Worm (Caenorhabditis elegans) whole organism, L1 larva: ENCODE results near the gene srv-8.

ENCODE experiments used
- F16B12.6 ChIP-seq: fragments of 150-350 bp; optimal IDR thresholded peaks from 2 replicates; lab custom pipeline; 2014; ENCODE audit warnings: missing biosample characterization, missing genetic modification characterization
- aha-1 ChIP-seq: fragments of 150-350 bp; optimal IDR thresholded peaks from 2 replicates; lab custom pipeline; 2014; ENCODE audit warnings: missing biosample characterization, missing genetic modification characterization
- alr-1 ChIP-seq: fragments of 200-800 bp; sonication (Bioruptor generic); optimal IDR thresholded peaks from 2 replicates; lab custom pipeline; 2018; ENCODE audit warnings: borderline replicate concordance, mild to moderate bottlenecking, missing genetic modification characterization, missing compliant biosample characterization
- blmp-1 ChIP-seq: fragments of 150-350 bp; optimal IDR thresholded peaks from 2 replicates; lab custom pipeline; 2014; ENCODE audit warnings: missing biosample characterization, missing genetic modification characterization
- ceh-63 ChIP-seq: fragments of 200-800 bp; sonication (Bioruptor generic); optimal IDR thresholded peaks from 2 replicates; lab custom pipeline; 2018; ENCODE audit warnings: mild to moderate bottlenecking, missing genetic modification characterization, missing compliant biosample characterization
- ceh-8 ChIP-seq: fragments of 200-800 bp; sonication (Bioruptor generic); optimal IDR thresholded peaks from 2 replicates; lab custom pipeline; 2018; ENCODE audit warnings: mild to moderate bottlenecking, missing genetic modification characterization, moderate library complexity, missing compliant biosample characterization
- ceh-90 ChIP-seq: sonication (generic microtip); optimal IDR thresholded peaks from 2 replicates; lab custom pipeline; 2016; ENCODE audit warnings: missing genetic modification characterization, missing compliant biosample characterization
- ces-1 ChIP-seq: fragments of 150-350 bp; optimal IDR thresholded peaks from 2 replicates; lab custom pipeline; 2014; ENCODE audit warnings: missing biosample characterization, missing genetic modification reagents, missing genetic modification characterization
- efl-3 ChIP-seq: fragments of 200-800 bp; sonication (Bioruptor generic); optimal IDR thresholded peaks from 2 replicates; lab custom pipeline; 2018; ENCODE audit warnings: mild to moderate bottlenecking, missing genetic modification characterization, missing compliant biosample characterization
- egl-13 ChIP-seq: sonication (generic microtip); optimal IDR thresholded peaks from 2 replicates; lab custom pipeline; 2016; ENCODE audit warnings: missing genotype, missing genetic modification reagents, missing genetic modification characterization, missing compliant biosample characterization
- elt-2 ChIP-seq: sonication (generic microtip); optimal IDR thresholded peaks from 2 replicates; lab custom pipeline; 2016; ENCODE audit warnings: missing genetic modification characterization, mild to moderate bottlenecking, inconsistent platforms, missing compliant biosample characterization, missing genetic modification reagents
- elt-3 ChIP-seq, 6 experiments: fragments of 150-350 bp in 1 of 6; sonication (generic microtip); optimal IDR thresholded peaks; 2 replicates each; lab custom pipeline; 2017 to 2018; ENCODE audit warnings: missing biosample characterization in 6 of 6, missing genetic modification characterization in 6 of 6, inconsistent platforms in 1 of 6
- fkh-10 ChIP-seq: sonication (generic microtip); optimal IDR thresholded peaks from 2 replicates; lab custom pipeline; 2017; ENCODE audit warnings: missing biosample characterization, missing genetic modification reagents, missing genetic modification characterization
- fkh-8 ChIP-seq: sonication (generic microtip); optimal IDR thresholded peaks from 2 replicates; lab custom pipeline; 2016; ENCODE audit warnings: mild to moderate bottlenecking, missing genetic modification characterization, missing compliant biosample characterization
- grh-1 ChIP-seq: fragments of 200-800 bp; sonication (Bioruptor generic); IDR thresholded peaks from 2 replicates; pipeline ENCODE4 v1.3.6; 2022; ENCODE audit warnings: missing genetic modification reagents, missing genetic modification characterization, missing compliant biosample characterization
- hlh-17 ChIP-seq: fragments of 200-800 bp; sonication (Bioruptor generic); optimal IDR thresholded peaks from 2 replicates; lab custom pipeline; 2018; ENCODE audit warnings: missing genetic modification characterization, mild to moderate bottlenecking, missing compliant biosample characterization, moderate library complexity, borderline replicate concordance
- isw-1 ChIP-seq: fragments of 200-800 bp; sonication (Bioruptor generic); IDR thresholded peaks from 2 replicates; pipeline ENCODE4 v1.3.6; 2022; ENCODE audit warnings: missing genetic modification characterization, missing compliant biosample characterization
- lin-13 ChIP-seq: fragments of 150-350 bp; optimal IDR thresholded peaks from 2 replicates; lab custom pipeline; 2014; ENCODE audit warnings: missing biosample characterization, missing genetic modification reagents, missing genetic modification characterization
- lin-14 ChIP-seq: fragments of 200-800 bp; sonication (Bioruptor generic); optimal IDR thresholded peaks from 2 replicates; lab custom pipeline; 2018; ENCODE audit warnings: mild to moderate bottlenecking, missing genetic modification characterization, moderate library complexity, missing compliant biosample characterization
- lin-15B ChIP-seq: fragments of 150-350 bp; sonication (generic microtip); optimal IDR thresholded peaks from 3 replicates; lab custom pipeline; 2014; ENCODE audit warnings: missing biosample characterization, missing genetic modification characterization
- lin-35 ChIP-seq, 2 experiments: fragments of 150-350 bp; optimal IDR thresholded peaks; 2 replicates each; lab custom pipeline; 2014; ENCODE audit warnings: missing biosample characterization in 2 of 2, missing genetic modification characterization in 2 of 2, missing genetic modification reagents in 2 of 2
- lsy-2 ChIP-seq, 2 experiments: fragments of 150-350 bp; optimal IDR thresholded peaks; 2 replicates each; lab custom pipeline; 2014; ENCODE audit warnings: missing biosample characterization in 2 of 2, missing genetic modification characterization in 2 of 2
- mdl-1 ChIP-seq, 2 experiments: fragments of 150-350 bp; optimal IDR thresholded peaks; 2 replicates each; lab custom pipeline; 2014 to 2017; ENCODE audit warnings: missing biosample characterization in 2 of 2, missing genetic modification characterization in 2 of 2, inconsistent platforms in 1 of 2
- mep-1 ChIP-seq: fragments of 150-350 bp; optimal IDR thresholded peaks from 2 replicates; lab custom pipeline; 2014; ENCODE audit warnings: missing biosample characterization, missing genetic modification characterization
- nhr-19 ChIP-seq: fragments of 200-800 bp; sonication (Bioruptor generic); conservative IDR thresholded peaks from 2 replicates; pipeline ENCODE4 v1.3.6; 2022; ENCODE audit warnings: missing genetic modification characterization, missing compliant biosample characterization
- nhr-20 ChIP-seq: sonication (generic microtip); optimal IDR thresholded peaks from 2 replicates; lab custom pipeline; 2016; ENCODE audit warnings: mild to moderate bottlenecking, missing genetic modification characterization, missing compliant biosample characterization
- nhr-237 ChIP-seq: fragments of 150-350 bp; optimal IDR thresholded peaks from 2 replicates; lab custom pipeline; 2014; ENCODE audit warnings: missing biosample characterization, missing genetic modification characterization
- nhr-47 ChIP-seq: sonication (generic microtip); optimal IDR thresholded peaks from 2 replicates; lab custom pipeline; 2016; ENCODE audit warnings: mild to moderate bottlenecking, missing genetic modification characterization, moderate library complexity, missing compliant biosample characterization
- nhr-71 ChIP-seq: sonication (generic microtip); optimal IDR thresholded peaks from 2 replicates; lab custom pipeline; 2016; ENCODE audit warnings: mild to moderate bottlenecking, missing genetic modification characterization, moderate library complexity, missing compliant biosample characterization
- nhr-77 ChIP-seq: fragments of 150-350 bp; optimal IDR thresholded peaks from 2 replicates; lab custom pipeline; 2014; ENCODE audit warnings: missing biosample characterization, missing genetic modification characterization
- nhr-84 ChIP-seq: sonication (generic microtip); optimal IDR thresholded peaks from 2 replicates; lab custom pipeline; 2017; ENCODE audit warnings: missing biosample characterization, missing genetic modification characterization
- nhr-85 ChIP-seq: sonication (generic microtip); peaks from one replicate; lab custom pipeline; 2016; ENCODE audit warnings: missing genetic modification characterization, inconsistent platforms, missing compliant biosample characterization
- rnt-1 ChIP-seq: sonication (generic microtip); optimal IDR thresholded peaks from 2 replicates; lab custom pipeline; 2016; ENCODE audit warnings: mild to moderate bottlenecking, missing genetic modification characterization, moderate library complexity, missing compliant biosample characterization
- skn-1 ChIP-seq: fragments of 150-350 bp; optimal IDR thresholded peaks from 2 replicates; lab custom pipeline; 2014; ENCODE audit warnings: missing biosample characterization, missing genetic modification characterization
- snu-23 ChIP-seq: sonication (generic microtip); optimal IDR thresholded peaks from 2 replicates; lab custom pipeline; 2016; ENCODE audit warnings: missing genetic modification characterization, missing compliant biosample characterization
- sptf-1 ChIP-seq: fragments of 150-350 bp; optimal IDR thresholded peaks from 2 replicates; lab custom pipeline; 2014; ENCODE audit warnings: missing biosample characterization, missing genetic modification characterization
- sup-37 ChIP-seq: fragments of 200-800 bp; sonication (Bioruptor generic); optimal IDR thresholded peaks from 2 replicates; lab custom pipeline; 2018; ENCODE audit warnings: mild to moderate bottlenecking, missing genetic modification characterization, missing compliant biosample characterization
- tbx-2 ChIP-seq: sonication (generic microtip); optimal IDR thresholded peaks from 2 replicates; lab custom pipeline; 2016; ENCODE audit warnings: missing genetic modification characterization, missing compliant biosample characterization
- unc-130 ChIP-seq: fragments of 150-350 bp; optimal IDR thresholded peaks from 2 replicates; lab custom pipeline; 2017; ENCODE audit warnings: missing biosample characterization, missing genetic modification characterization, inconsistent platforms
- unc-30 ChIP-seq: sonication (generic microtip); optimal IDR thresholded peaks from 2 replicates; lab custom pipeline; 2017; ENCODE audit warnings: missing biosample characterization, missing genetic modification characterization
- unc-62 ChIP-seq: fragments of 150-350 bp; optimal IDR thresholded peaks from 2 replicates; lab custom pipeline; 2014; ENCODE audit warnings: missing biosample characterization, missing genetic modification reagents, missing genetic modification characterization
- unc-86 ChIP-seq: sonication (generic microtip); optimal IDR thresholded peaks from 2 replicates; lab custom pipeline; 2016; ENCODE audit warnings: missing genetic modification characterization, missing compliant biosample characterization

The srv-8 gene

ce11 chrV:13389454-13389853, 31.1 kb downstream of the srv-8 start:
- no peak for TF ChIP-seq aha-1 (tag; lab: Kevin White, UChicago)
- TF ChIP-seq snu-23 = peak; percentile 34
- TF ChIP-seq lin-14 = peak; percentile 57
- TF ChIP-seq lin-35 (GFP tag; optimal IDR thresholded peaks at IDR 0.05; lab: Kevin White, UChicago) = peak in 1 of 2 experiments; percentile 7
- no peak for TF ChIP-seq hlh-17 (GFP tag; lab: Kevin White, UChicago)
- peak in 4 of 6 experiments; percentile 33 to 71 (median 52) for TF ChIP-seq elt-3 (tag; optimal IDR thresholded peaks at IDR 0.05; lab: Kevin White, UChicago)
- peak; percentile 47 for TF ChIP-seq nhr-20 (tag; lab: Kevin White, UChicago)
- 0 out of 2 replicates have a peak, but pooled peaks have one; percentile 15 for TF ChIP-seq nhr-19 (GFP tag; lab: Robert Waterston, UW)
- no peak for TF ChIP-seq ceh-8 (GFP tag; lab: Kevin White, UChicago)
- peak; percentile 38 for TF ChIP-seq nhr-71 (tag; lab: Kevin White, UChicago)
- peak; percentile 64 for TF ChIP-seq blmp-1 (tag; lab: Kevin White, UChicago)
- peak in 1 of 2 experiments; percentile 46 for TF ChIP-seq lsy-2 (tag; optimal IDR thresholded peaks at IDR 0.05; lab: Kevin White, UChicago)
- peak; percentile 90 for TF ChIP-seq nhr-85 (tag; lab: Kevin White, UChicago)
- peak; percentile 8 for TF ChIP-seq mep-1
- no peak for TF ChIP-seq skn-1 (tag; lab: Kevin White, UChicago)
- peak; percentile 14 for TF ChIP-seq rnt-1 (tag; lab: Kevin White, UChicago)

- no peak for TF ChIP-seq F16B12.6 (tag; lab: Kevin White, UChicago)
- no peak for TF ChIP-seq lin-15B
- TF ChIP-seq snu-23 = no peak
- no peak for TF ChIP-seq unc-130 (tag; lab: Kevin White, UChicago)
- no peak for TF ChIP-seq nhr-84 (tag; lab: Kevin White, UChicago)
- TF ChIP-seq ceh-90 (tag; lab: Kevin White, UChicago) = no peak
- no peak for TF ChIP-seq egl-13
- TF ChIP-seq nhr-19 (GFP tag; lab: Robert Waterston, UW) = no peak
- no peak for TF ChIP-seq hlh-17 (GFP tag; lab: Kevin White, UChicago)
- TF ChIP-seq unc-30 = no peak
- no peak for TF ChIP-seq lsy-2 (tag; optimal IDR thresholded peaks at IDR 0.05; lab: Kevin White, UChicago)
- TF ChIP-seq lin-13 (GFP tag; lab: Kevin White, UChicago) = no peak
- no peak for TF ChIP-seq fkh-8 (tag; lab: Kevin White, UChicago)
- TF ChIP-seq isw-1 = no peak
- TF ChIP-seq unc-62 (GFP tag; lab: Kevin White, UChicago) = no peak
- no peak for TF ChIP-seq tbx-2 (tag; lab: Kevin White, UChicago)
- TF ChIP-seq, all 84 proteins: peak for 0
Observed at ce11 chrV:13388961-13389360, 31.6 kb downstream of the srv-8 start.

- TF ChIP-seq ces-1 (GFP tag; lab: Kevin White, UChicago) = no peak
- TF ChIP-seq rnt-1 (tag; lab: Kevin White, UChicago) = no peak
- no peak for TF ChIP-seq nhr-77 (tag; lab: Kevin White, UChicago)
- no peak for TF ChIP-seq ceh-63 (GFP tag; lab: Kevin White, UChicago)
- TF ChIP-seq unc-86 (tag; lab: Kevin White, UChicago) = no peak
- no peak for TF ChIP-seq tbx-2 (tag; lab: Kevin White, UChicago)
- no peak for TF ChIP-seq nhr-85 (tag; lab: Kevin White, UChicago)
- no peak for TF ChIP-seq blmp-1 (tag; lab: Kevin White, UChicago)
- no peak for TF ChIP-seq sup-37
- no peak for TF ChIP-seq grh-1 (GFP tag; lab: Robert Waterston, UW)
- no peak for TF ChIP-seq nhr-47 (tag; lab: Kevin White, UChicago)
- TF ChIP-seq alr-1 (tag; lab: Kevin White, UChicago) = no peak
- no peak for TF ChIP-seq nhr-237 (tag; lab: Kevin White, UChicago)
- no peak for TF ChIP-seq elt-2 (tag; lab: Kevin White, UChicago)
- TF ChIP-seq unc-30 = no peak
- TF ChIP-seq mdl-1 (tag; optimal IDR thresholded peaks at IDR 0.05; lab: Kevin White, UChicago) = no peak
- TF ChIP-seq efl-3 (GFP tag; lab: Kevin White, UChicago) = no peak
- TF ChIP-seq fkh-10 (GFP tag; lab: Kevin White, UChicago) = no peak
- TF ChIP-seq sptf-1 (tag; lab: Kevin White, UChicago) = no peak
- TF ChIP-seq, all 84 proteins: peak for 0
Observed at ce11 chrV:13387472-13387871, 33.1 kb downstream of the srv-8 start.
